Fruit fly (Drosophila melanogaster): Measurements from ENCODE around the gene CLS.

DNA sequence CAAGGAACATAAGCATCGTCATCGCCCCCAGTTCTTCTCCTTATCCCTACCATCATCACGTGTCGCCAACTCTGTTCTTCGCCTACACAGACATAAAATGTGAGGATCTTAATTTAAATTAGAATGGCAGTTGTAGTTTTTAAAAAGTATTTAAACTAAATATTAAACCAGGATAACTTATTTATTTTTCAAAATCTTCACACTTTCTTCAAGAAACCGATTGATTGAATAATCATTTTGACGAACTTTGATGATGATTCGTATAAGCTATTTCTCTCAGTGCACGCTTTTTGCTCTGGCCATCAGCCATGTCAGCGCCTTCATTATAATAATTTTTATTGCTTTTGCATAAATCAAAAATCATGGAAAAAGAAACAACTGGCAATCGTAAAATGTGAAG, 48.2 kb downstream of the CLS start:
- TF ChIP-seq CG8478 (optimal IDR thresholded peaks at IDR 0.05) (no peak), CTCF (optimal IDR thresholded peaks at IDR 0.05) (no peak)

Data from S2 (cell line).